Fruit fly (Drosophila melanogaster) whole organism, embryonic: ENCODE measurements around the gene CG15012.

ENCODE experiments used
- Adf1 ChIP-seq: fragments of 200-800 bp; sonication (Bioruptor generic); IDR thresholded peaks from 2 replicates; pipeline ENCODE4 v1.3.6; 2022; ENCODE audit warnings: missing biosample characterization, missing genetic modification characterization
- Asciz ChIP-seq: fragments of 200-800 bp; sonication (Bioruptor generic); optimal IDR thresholded peaks from 2 replicates; lab custom pipeline; 2017; ENCODE audit warnings: missing biosample characterization, mild to moderate bottlenecking, missing genetic modification characterization, missing genetic modification reagents
- Blimp-1 ChIP-seq: fragments of 200-800 bp; sonication (Bioruptor generic); optimal IDR thresholded peaks from 3 replicates; lab custom pipeline; 2018; ENCODE audit warnings: missing biosample characterization, missing genetic modification characterization, mild to moderate bottlenecking, moderate library complexity, missing genetic modification reagents
- CG11093 ChIP-seq: fragments of 200-800 bp; sonication (Bioruptor generic); IDR thresholded peaks from 3 replicates; pipeline ENCODE4 v1.3.6; 2022; ENCODE audit warnings: missing biosample characterization, missing genetic modification characterization
- CG11695 ChIP-seq: fragments of 200-800 bp; sonication (Bioruptor generic); IDR thresholded peaks from 3 replicates; pipeline ENCODE4 v1.3.6; 2022; ENCODE audit warnings: missing biosample characterization, missing genetic modification characterization
- CG12219 ChIP-seq: fragments of 200-800 bp; sonication (Bioruptor generic); optimal IDR thresholded peaks from 3 replicates; lab custom pipeline; 2018; ENCODE audit warnings: missing biosample characterization, mild to moderate bottlenecking, missing genetic modification characterization
- CG12744 ChIP-seq: fragments of 200-800 bp; sonication (Bioruptor generic); optimal IDR thresholded peaks from 2 replicates; lab custom pipeline; 2016; ENCODE audit warnings: missing biosample characterization, missing genetic modification characterization
- CG13123 ChIP-seq: fragments of 200-800 bp; sonication (Bioruptor generic); optimal IDR thresholded peaks from 2 replicates; lab custom pipeline; 2016; ENCODE audit warnings: missing biosample characterization, missing genetic modification characterization
- CG13287 ChIP-seq: fragments of 200-800 bp; sonication (Bioruptor generic); IDR thresholded peaks from 2 replicates; pipeline ENCODE4 v1.3.6; 2022; ENCODE audit warnings: missing biosample characterization, missing genetic modification characterization; ENCODE audit not compliant: partially characterized antibody
- CG15479 ChIP-seq: fragments of 200-800 bp; sonication (Bioruptor generic); optimal IDR thresholded peaks from 3 replicates; lab custom pipeline; 2019; ENCODE audit warnings: missing biosample characterization, mild to moderate bottlenecking, missing genetic modification characterization, moderate library complexity
- CG16815 ChIP-seq: fragments of 200-800 bp; sonication (Bioruptor generic); optimal IDR thresholded peaks from 3 replicates; lab custom pipeline; 2017; ENCODE audit warnings: missing biosample characterization, mild to moderate bottlenecking, missing genetic modification characterization
- CG16863 ChIP-seq: fragments of 200-800 bp; sonication (Bioruptor generic); optimal IDR thresholded peaks from 3 replicates; lab custom pipeline; 2016; ENCODE audit warnings: missing biosample characterization, missing genetic modification characterization
- CG18599 ChIP-seq: fragments of 200-800 bp; sonication (Bioruptor generic); optimal IDR thresholded peaks from 3 replicates; lab custom pipeline; 2017; ENCODE audit warnings: missing biosample characterization, missing genetic modification characterization, mild to moderate bottlenecking, moderate library complexity, missing genetic modification reagents
- CG18764 ChIP-seq: fragments of 200-800 bp; sonication (Bioruptor generic); optimal IDR thresholded peaks from 3 replicates; lab custom pipeline; 2016; ENCODE audit warnings: missing biosample characterization, missing genetic modification characterization
- CG2120 ChIP-seq: fragments of 200-800 bp; sonication (Bioruptor generic); optimal IDR thresholded peaks from 3 replicates; lab custom pipeline; 2016; ENCODE audit warnings: missing biosample characterization, missing genetic modification characterization
- CG30431 ChIP-seq: fragments of 200-800 bp; sonication (Bioruptor generic); optimal IDR thresholded peaks from 2 replicates; lab custom pipeline; 2017; ENCODE audit warnings: missing biosample characterization, missing genetic modification characterization
- CG42726 ChIP-seq: fragments of 200-800 bp; sonication (Bioruptor generic); IDR thresholded peaks from 2 replicates; pipeline ENCODE4 v1.3.6; 2022; ENCODE audit warnings: missing biosample characterization, missing genetic modification characterization; ENCODE audit not compliant: partially characterized antibody
- CG4820 ChIP-seq: fragments of 200-800 bp; sonication (Bioruptor generic); optimal IDR thresholded peaks from 3 replicates; lab custom pipeline; 2016; ENCODE audit warnings: missing biosample characterization, missing genetic modification characterization
- CG4854 ChIP-seq: fragments of 200-800 bp; sonication (Bioruptor generic); optimal IDR thresholded peaks from 2 replicates; lab custom pipeline; 2016; ENCODE audit warnings: missing biosample characterization, missing genetic modification characterization, inconsistent platforms
- CG6791 ChIP-seq: fragments of 200-800 bp; sonication (Bioruptor generic); IDR thresholded peaks from 3 replicates; pipeline ENCODE4 v1.3.6; 2022; ENCODE audit warnings: missing biosample characterization, missing genetic modification characterization; ENCODE audit not compliant: partially characterized antibody
- CG8290 ChIP-seq, 3 experiments: fragments of 200-800 bp; sonication (Bioruptor generic); optimal IDR thresholded peaks; 2 replicates each; lab custom pipeline; 2016 to 2019; ENCODE audit warnings: missing biosample characterization in 3 of 3, missing genetic modification characterization in 3 of 3, mild to moderate bottlenecking in 2 of 3, moderate library complexity in 1 of 3
- CG9797 ChIP-seq: fragments of 200-800 bp; sonication (Bioruptor generic); optimal IDR thresholded peaks from 3 replicates; lab custom pipeline; 2018; ENCODE audit warnings: missing biosample characterization, mild to moderate bottlenecking, missing genetic modification characterization
- Chrac-16 ChIP-seq: fragments of 200-800 bp; sonication (Bioruptor generic); optimal IDR thresholded peaks from 3 replicates; lab custom pipeline; 2016; ENCODE audit warnings: missing biosample characterization, missing genetic modification characterization
- D ChIP-seq, 2 experiments: fragments of 200-800 bp in 1 of 2; fragments of >200 bp in 1 of 2; sonication (Bioruptor generic) in 1 of 2; optimal IDR thresholded peaks; 2 replicates in 1 of 2; 3 replicates in 1 of 2; lab custom pipeline; 2017; ENCODE audit warnings: mild to moderate bottlenecking in 1 of 2, missing biosample characterization in 1 of 2, missing genetic modification characterization in 1 of 2, missing genetic modification reagents in 1 of 2
- D19B ChIP-seq: fragments of 200-800 bp; sonication (Bioruptor generic); optimal IDR thresholded peaks from 2 replicates; lab custom pipeline; 2017; ENCODE audit warnings: missing biosample characterization, mild to moderate bottlenecking, missing genetic modification characterization
- Dfd ChIP-seq, 2 experiments: fragments of >200 bp; optimal IDR thresholded peaks; 2 replicates each; lab custom pipeline; 2017; ENCODE audit warnings: missing biosample characterization in 2 of 2, missing genetic modification characterization in 2 of 2
- Drgx ChIP-seq: fragments of 200-800 bp; sonication (Bioruptor generic); IDR thresholded peaks from 2 replicates; pipeline ENCODE4 v1.3.6; 2022; ENCODE audit warnings: missing biosample characterization, missing genetic modification characterization
- GATAe ChIP-seq: fragments of 200-800 bp; sonication (Bioruptor generic); conservative IDR thresholded peaks from 2 replicates; pipeline ENCODE4 v1.3.6; 2022; ENCODE audit warnings: missing biosample characterization, missing genetic modification characterization
- Hr51 ChIP-seq, 2 experiments: fragments of 200-800 bp; sonication (Bioruptor generic); optimal IDR thresholded peaks; 2 replicates in 1 of 2; 3 replicates in 1 of 2; lab custom pipeline; 2016 to 2018; ENCODE audit warnings: missing biosample characterization in 2 of 2, missing genetic modification characterization in 2 of 2, mild to moderate bottlenecking in 1 of 2, moderate library complexity in 1 of 2
- Lpt ChIP-seq: fragments of >200 bp; optimal IDR thresholded peaks from 2 replicates; lab custom pipeline; 2018; ENCODE audit warnings: missing biosample characterization, missing genetic modification characterization
- MESR4 ChIP-seq: fragments of 200-800 bp; sonication (Bioruptor generic); optimal IDR thresholded peaks from 2 replicates; lab custom pipeline; 2018; ENCODE audit warnings: missing biosample characterization, mild to moderate bottlenecking, missing genetic modification characterization, moderate library complexity
- Mad ChIP-seq: fragments of 200-800 bp; sonication (Bioruptor generic); optimal IDR thresholded peaks from 2 replicates; lab custom pipeline; 2016; ENCODE audit warnings: missing biosample characterization, missing genetic modification characterization
- Mrtf ChIP-seq: fragments of 200-800 bp; sonication (Bioruptor generic); IDR thresholded peaks from 3 replicates; pipeline ENCODE4 v1.3.6; 2022; ENCODE audit warnings: missing biosample characterization, missing genetic modification characterization
- Nf-YA ChIP-seq: fragments of 200-800 bp; sonication (Bioruptor generic); IDR thresholded peaks from 2 replicates; pipeline ENCODE4 v1.3.6; 2022; ENCODE audit warnings: missing biosample characterization, missing genetic modification characterization
- Poxn ChIP-seq: fragments of 200-800 bp; sonication (Bioruptor generic); IDR thresholded peaks from 2 replicates; pipeline ENCODE4 v1.3.6; 2022; ENCODE audit warnings: missing biosample characterization, missing genetic modification characterization
- Trl ChIP-seq, 3 experiments: fragments of >200 bp in 2 of 3; fragments of 200-800 bp in 1 of 3; sonication (Bioruptor generic) in 1 of 3; optimal IDR thresholded peaks; 2 replicates in 1 of 3; 3 replicates in 2 of 3; lab custom pipeline; 2016 to 2017; ENCODE audit warnings: missing biosample characterization in 1 of 3, missing genetic modification characterization in 1 of 3
- Vsx1 ChIP-seq: fragments of 200-800 bp; sonication (Bioruptor generic); optimal IDR thresholded peaks from 2 replicates; lab custom pipeline; 2017; ENCODE audit warnings: missing biosample characterization, mild to moderate bottlenecking, missing genetic modification characterization, missing genetic modification reagents
- da ChIP-seq: fragments of 200-800 bp; sonication (Bioruptor generic); optimal IDR thresholded peaks from 2 replicates; lab custom pipeline; 2016; ENCODE audit warnings: missing biosample characterization, missing genetic modification characterization
- fd96Cb ChIP-seq: fragments of 200-800 bp; sonication (Bioruptor generic); optimal IDR thresholded peaks from 2 replicates; lab custom pipeline; 2018; ENCODE audit warnings: missing biosample characterization, mild to moderate bottlenecking, missing genetic modification characterization, moderate library complexity
- gce ChIP-seq: fragments of 200-800 bp; sonication (Bioruptor generic); IDR thresholded peaks from 3 replicates; pipeline ENCODE4 v1.3.6; 2022; ENCODE audit warnings: missing biosample characterization, missing genetic modification characterization
- grau ChIP-seq: fragments of 200-800 bp; optimal IDR thresholded peaks from 3 replicates; lab custom pipeline; 2019; ENCODE audit warnings: missing biosample characterization, mild to moderate bottlenecking, missing genetic modification characterization, moderate library complexity
- jumu ChIP-seq: fragments of 200-800 bp; sonication (Bioruptor generic); optimal IDR thresholded peaks from 3 replicates; lab custom pipeline; 2016; ENCODE audit warnings: missing biosample characterization, missing genetic modification characterization
- luna ChIP-seq: fragments of 200-800 bp; sonication (Bioruptor generic); optimal IDR thresholded peaks from 2 replicates; lab custom pipeline; 2016; ENCODE audit warnings: missing biosample characterization, missing genetic modification characterization
- odd ChIP-seq: fragments of 200-800 bp; sonication (Bioruptor generic); optimal IDR thresholded peaks from 2 replicates; lab custom pipeline; 2017; ENCODE audit warnings: missing biosample characterization, mild to moderate bottlenecking, missing genetic modification characterization
- peb ChIP-seq: fragments of 200-800 bp; sonication (Bioruptor generic); IDR thresholded peaks from 2 replicates; pipeline ENCODE4 v1.3.6; 2022; ENCODE audit warnings: missing biosample characterization, missing genetic modification characterization
- rib ChIP-seq: fragments of 200-800 bp; sonication (Bioruptor generic); IDR thresholded peaks from 2 replicates; pipeline ENCODE4 v1.3.6; 2022; ENCODE audit warnings: missing biosample characterization, missing genetic modification characterization
- ro ChIP-seq: fragments of 200-800 bp; sonication (Bioruptor generic); IDR thresholded peaks from 2 replicates; pipeline ENCODE4 v1.3.6; 2022; ENCODE audit warnings: missing biosample characterization, missing genetic modification characterization
- trem ChIP-seq: fragments of 200-800 bp; optimal IDR thresholded peaks from 3 replicates; lab custom pipeline; 2019; ENCODE audit warnings: missing biosample characterization, mild to moderate bottlenecking, missing genetic modification characterization, moderate library complexity
- yki ChIP-seq: fragments of >200 bp; optimal IDR thresholded peaks from 3 replicates; lab custom pipeline; 2018
- zen ChIP-seq: fragments of 200-800 bp; sonication (Bioruptor generic); optimal IDR thresholded peaks from 3 replicates; lab custom pipeline; 2018; ENCODE audit warnings: missing biosample characterization, mild to moderate bottlenecking, missing genetic modification characterization, moderate library complexity

CG15012 gene

dm6 chr3L:4313299-4313698, 21.3 kb upstream of the CG15012 start, which contains the start of gene Claspin (continued):
- TF ChIP-seq Nf-YA (GFP tag; lab: Robert Waterston, UW) (no peak), zen (no peak), Asciz (no peak), Lpt (GFP tag; lab: Kevin White, UChicago) (no peak), da (GFP tag; lab: Kevin White, UChicago) (no peak), CG16863 (peak; percentile 5), CG12744 (GFP tag; lab: Kevin White, UChicago) (no peak), grau (tag; lab: Kevin White, UChicago) (peak; percentile 32), fd96Cb (tag; lab: Kevin White, UChicago) (no peak), rib (GFP tag; lab: Robert Waterston, UW) (no peak), Vsx1 (GFP tag; lab: Kevin White, UChicago) (no peak), Hr51 (GFP tag; optimal IDR thresholded peaks at IDR 0.05; lab: Kevin White, UChicago) (peak in 1 of 2 experiments; percentile 29), D19B (GFP tag; lab: Kevin White, UChicago) (no peak), Adf1 (no peak), CG2120 (peak; percentile 75), CG15479 (GFP tag; lab: Kevin White, UChicago) (no peak), CG13287 (GFP tag; lab: Robert Waterston, UW) (peak; percentile 66), luna (GFP tag; lab: Kevin White, UChicago) (no peak), CG42726 (GFP tag; lab: Robert Waterston, UW) (peak; percentile 26; the same call in 1 of the 2 replicates), CG9797 (peak; percentile 66), Blimp-1 (peak; percentile 6), CG12219 (no peak), odd (GFP tag; lab: Kevin White, UChicago) (no peak), Trl (optimal IDR thresholded peaks at IDR 0.05; lab: Kevin White, UChicago) (no peak), Trl (GFP tag; optimal IDR thresholded peaks at IDR 0.05; lab: Kevin White, UChicago) (peak; percentile 24), CG13123 (GFP tag; lab: Kevin White, UChicago) (peak; percentile 18), Drgx (GFP tag; lab: Robert Waterston, UW) (no peak), Mad (GFP tag; lab: Kevin White, UChicago) (peak; percentile 54), CG18599 (GFP tag; lab: Kevin White, UChicago) (no peak), Dfd (GFP tag; optimal IDR thresholded peaks at IDR 0.05; lab: Kevin White, UChicago) (no peak), jumu (GFP tag; lab: Kevin White, UChicago) (no peak), CG4854 (GFP tag; lab: Kevin White, UChicago) (peak; percentile 5), CG30431 (GFP tag; lab: Kevin White, UChicago) (no peak), CG11695 (no peak), CG11093 (GFP tag; lab: Robert Waterston, UW) (no peak), gce (no peak), CG8290 (GFP tag; optimal IDR thresholded peaks at IDR 0.05; lab: Kevin White, UChicago) (peak; percentile 25), CG8290 (tag; optimal IDR thresholded peaks at IDR 0.05; lab: Kevin White, UChicago) (peak in 1 of 2 experiments; percentile 85), CG6791 (peak; percentile 37; the same call in 1 of the 3 replicates), CG16815 (peak; percentile 33), Chrac-16 (GFP tag; lab: Kevin White, UChicago) (peak; percentile 44), CG18764 (GFP tag; lab: Kevin White, UChicago) (no peak), Poxn (no peak), Mrtf (GFP tag; lab: Robert Waterston, UW) (no peak), D (optimal IDR thresholded peaks at IDR 0.05; lab: Kevin White, UChicago) (no peak), D (GFP tag; optimal IDR thresholded peaks at IDR 0.05; lab: Kevin White, UChicago) (no peak), yki (lab: Kevin White, UChicago) (no peak), MESR4 (peak; percentile 42), CG4820 (GFP tag; lab: Kevin White, UChicago) (no peak), peb (GFP tag; lab: Robert Waterston, UW) (no peak), ro (no peak), GATAe (no peak), trem (peak; percentile 38)
